Fruit fly (Drosophila melanogaster): Measurements from ENCODE around the gene CG15145.

- TF ChIP-seq CTCF (optimal IDR thresholded peaks at IDR 0.05), result no peak
- no peak for TF ChIP-seq CG8478 (optimal IDR thresholded peaks at IDR 0.05)
Measured at dm6 chr2L:17514090-17514715, 17.8 kb downstream of the CG15145 start.
